Worm (Caenorhabditis elegans): ENCODE data around the gene W02D7.11.
"Not testable (repeated sequence)": the region's sequence is repeated elsewhere in the genome, so short reads cannot be mapped to it uniquely, and the experiment has no call there.

W02D7.11 gene

DNA sequence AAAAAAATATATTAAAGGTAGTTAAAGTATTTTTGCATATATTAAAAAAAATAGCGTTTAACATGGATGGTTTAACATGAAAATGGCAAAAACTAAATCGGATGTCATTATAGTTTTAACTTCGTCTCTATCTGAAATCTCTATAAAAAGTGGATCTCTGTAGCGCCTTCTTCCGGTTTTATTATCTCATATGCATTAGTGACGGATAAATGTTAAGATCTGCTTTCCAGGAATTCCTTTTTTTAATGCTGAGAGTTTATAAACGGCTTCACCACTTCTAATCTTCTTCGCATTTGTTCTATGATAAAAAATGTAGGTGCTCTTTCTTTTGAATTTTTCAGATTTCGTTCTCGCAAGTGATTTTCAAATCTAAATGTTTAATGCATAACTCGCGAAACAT, 38.1 kb upstream of the W02D7.11 start:
- TF ChIP-seq ceh-14 (tag; optimal IDR thresholded peaks at IDR 0.05): no peak
- no peak for TF ChIP-seq C08G9.2 (tag; optimal IDR thresholded peaks at IDR 0.05)
- TF ChIP-seq ref-2 (tag; optimal IDR thresholded peaks at IDR 0.05): no peak
- TF ChIP-seq sox-2 (GFP tag; IDR thresholded peaks at IDR 0.05): no peak
- no peak for TF ChIP-seq rnt-1 (tag; optimal IDR thresholded peaks at IDR 0.05)
- TF ChIP-seq hlh-30 (tag; optimal IDR thresholded peaks at IDR 0.05; ENCODE audit: insufficient read depth): no peak
- no peak for TF ChIP-seq hlh-15 (tag; optimal IDR thresholded peaks at IDR 0.05)
- TF ChIP-seq ama-1 (optimal IDR thresholded peaks at IDR 0.05): no peak
- TF ChIP-seq ceh-18 (tag; optimal IDR thresholded peaks at IDR 0.05): no peak
- TF ChIP-seq mec-3 (tag; optimal IDR thresholded peaks at IDR 0.05; ENCODE audit: borderline replicate concordance): no peak
- no peak for TF ChIP-seq Y22D7AL.16 (tag; optimal IDR thresholded peaks at IDR 0.05)
- no peak for TF ChIP-seq ceh-30 (tag; optimal IDR thresholded peaks at IDR 0.05)
- no peak for TF ChIP-seq ceh-19 (GFP tag; optimal IDR thresholded peaks at IDR 0.05)
- TF ChIP-seq ttx-3 (tag; optimal IDR thresholded peaks at IDR 0.05): no peak
- TF ChIP-seq ahr-1 (tag; optimal IDR thresholded peaks at IDR 0.05): no peak
- no peak for TF ChIP-seq odd-2 (tag; optimal IDR thresholded peaks at IDR 0.05)
- no peak for TF ChIP-seq C38D4.7 (GFP tag; optimal IDR thresholded peaks at IDR 0.05)
- no peak for TF ChIP-seq hlh-6 (tag; optimal IDR thresholded peaks at IDR 0.05)
- TF ChIP-seq eyg-1 (tag; optimal IDR thresholded peaks at IDR 0.05): no peak

DNA sequence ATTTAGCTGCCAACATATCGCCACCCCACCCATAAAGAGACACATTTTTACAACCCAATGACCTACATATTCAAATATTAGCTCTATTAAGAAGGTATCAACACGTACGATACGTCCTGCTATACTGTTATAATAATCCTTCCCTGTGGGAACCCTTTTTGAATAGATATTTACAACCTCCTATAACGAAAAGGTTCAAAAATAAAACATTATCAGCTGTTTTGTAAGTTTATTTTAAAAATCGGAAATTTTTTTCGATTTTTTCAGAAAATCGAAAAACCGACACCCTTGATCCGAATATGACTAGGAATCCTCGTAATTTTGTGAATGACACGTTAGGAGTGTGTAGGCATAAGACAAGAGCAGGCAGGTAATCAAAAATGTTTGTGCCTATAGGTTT, 36.6 kb upstream of the W02D7.11 start, which contains the start of gene C08D8.7:
C08D8.7 (plus strand) TSS at position 301 of the 400 bp plus-strand sequence.
- not testable (repeated sequence) for TF ChIP-seq madf-2 (tag; optimal IDR thresholded peaks at IDR 0.05); hlh-6 (tag; optimal IDR thresholded peaks at IDR 0.05); mec-3 (tag; optimal IDR thresholded peaks at IDR 0.05; ENCODE audit: borderline replicate concordance)

DNA sequence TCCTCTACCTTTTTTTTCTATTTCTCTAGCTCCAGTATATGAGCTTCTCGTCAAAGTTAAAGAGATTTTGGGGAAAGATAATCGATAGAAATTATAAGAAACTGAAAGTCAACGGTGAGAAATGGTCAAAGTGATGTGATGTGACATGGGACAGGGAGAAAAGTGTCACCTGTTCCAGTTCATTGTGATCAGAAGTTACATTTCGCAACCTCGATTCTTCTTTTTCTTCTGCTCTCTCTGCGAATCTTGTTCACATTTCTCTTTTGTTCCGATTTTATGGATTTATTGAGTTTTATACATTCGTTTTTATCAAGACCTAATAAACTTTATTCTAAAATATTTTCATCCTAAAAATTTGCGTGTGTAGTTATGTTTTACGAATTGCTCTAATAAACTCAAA, 31.3 kb upstream of the W02D7.11 start:
- no peak for TF ChIP-seq K02D7.2 (tag; optimal IDR thresholded peaks at IDR 0.05)
- TF ChIP-seq pax-1 (tag; optimal IDR thresholded peaks at IDR 0.05): no peak
- peak; percentile 66 for TF ChIP-seq unc-55 (GFP tag; optimal IDR thresholded peaks at IDR 0.05)

DNA sequence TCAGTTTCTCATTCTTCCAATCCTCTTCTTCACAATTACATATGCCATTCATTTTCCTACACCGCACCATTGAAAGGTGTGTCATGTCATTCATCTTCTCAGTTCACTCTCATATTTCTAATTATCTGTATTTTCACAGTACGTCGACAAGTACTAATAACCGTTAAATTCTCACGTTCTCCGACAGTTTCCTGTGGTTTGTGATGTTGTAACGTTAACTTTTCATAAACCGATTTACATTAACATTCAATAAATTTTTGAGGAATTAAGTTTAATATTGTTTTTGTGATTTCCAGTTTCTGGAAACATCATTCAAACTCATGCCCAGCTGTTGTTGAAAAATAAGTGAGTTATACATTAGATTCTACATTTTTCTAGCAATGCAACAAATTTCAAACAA, 30.0 kb upstream of the W02D7.11 start, which contains the start of gene tmd-2:
tmd-2 (plus strand) TSS at position 301 of the 400 bp plus-strand sequence.
- TF ChIP-seq ceh-22 (tag; optimal IDR thresholded peaks at IDR 0.05): no peak
- TF ChIP-seq Y22D7AL.16 (tag; optimal IDR thresholded peaks at IDR 0.05): no peak
- TF ChIP-seq sox-2 (GFP tag; IDR thresholded peaks at IDR 0.05): no peak

DNA sequence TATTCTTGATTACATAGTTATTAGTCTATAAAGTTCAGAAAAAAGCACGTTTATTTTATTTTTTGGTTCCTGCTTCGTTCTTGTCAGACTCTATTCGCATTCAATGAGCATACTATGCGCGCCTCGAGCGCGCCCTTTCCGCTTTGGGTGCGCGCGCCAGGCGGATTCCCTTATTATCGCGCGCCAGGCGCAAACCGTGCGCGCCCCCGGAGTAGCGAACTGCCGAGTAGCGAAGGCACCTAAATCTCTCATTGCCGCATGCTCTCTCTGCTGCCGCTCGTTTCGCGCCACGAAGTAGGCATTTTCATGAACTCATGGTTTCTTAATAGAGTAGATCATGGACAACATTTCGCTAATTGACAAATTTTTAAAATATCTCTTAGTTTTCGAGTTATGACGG, 22.8 kb upstream of the W02D7.11 start:
- TF ChIP-seq lim-6 (tag; optimal IDR thresholded peaks at IDR 0.05) (no peak), K09A11.1 (tag; optimal IDR thresholded peaks at IDR 0.05; ENCODE audit: insufficient read depth) (no peak), sdc-2 (tag; optimal IDR thresholded peaks at IDR 0.05) (no peak), T23F11.4 (GFP tag; optimal IDR thresholded peaks at IDR 0.05) (no peak), pax-1 (tag; optimal IDR thresholded peaks at IDR 0.05) (no peak), pros-1 (tag; optimal IDR thresholded peaks at IDR 0.05) (no peak)

DNA sequence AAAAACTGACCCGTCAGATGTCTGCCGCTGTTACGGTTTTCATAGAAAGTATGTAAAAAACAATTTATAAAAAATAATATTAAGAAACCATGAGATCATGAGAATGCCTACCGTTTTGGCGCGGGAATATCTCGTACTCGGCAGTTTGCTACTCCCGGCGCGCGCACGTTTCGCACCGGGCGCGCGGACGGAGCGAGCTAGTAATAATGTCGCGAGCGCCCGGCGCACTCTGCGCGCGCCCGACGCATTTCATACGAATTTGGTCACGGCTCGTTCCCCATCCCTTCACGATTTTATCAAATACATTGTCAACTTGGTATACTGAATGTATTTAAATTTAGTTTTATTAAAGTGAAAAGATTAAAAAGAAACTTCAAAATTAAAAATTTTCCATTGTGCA, 21.6 kb upstream of the W02D7.11 start:
- TF ChIP-seq ceh-19 (GFP tag; optimal IDR thresholded peaks at IDR 0.05) (no peak), T23F11.4 (GFP tag; optimal IDR thresholded peaks at IDR 0.05) (no peak), ceh-9 (tag; optimal IDR thresholded peaks at IDR 0.05) (no peak), pha-2 (tag; optimal IDR thresholded peaks at IDR 0.05) (no peak), pqm-1 (tag; optimal IDR thresholded peaks at IDR 0.05) (no peak), ztf-16 (tag; optimal IDR thresholded peaks at IDR 0.05) (no peak), hlh-8 (tag; optimal IDR thresholded peaks at IDR 0.05) (no peak), syd-9 (tag; optimal IDR thresholded peaks at IDR 0.05) (no peak), nhr-232 (tag; optimal IDR thresholded peaks at IDR 0.05) (no peak)
